Worm (Caenorhabditis elegans) whole organism, young adult: Measurements from ENCODE around the gene str-68.

Experiments used
- B0035.1 ChIP-seq: sonication (generic microtip); optimal IDR thresholded peaks from 2 replicates; lab custom pipeline; 2016; ENCODE audit warnings: missing genetic modification characterization, mild to moderate bottlenecking, missing compliant biosample characterization, missing genotype, missing genetic modification reagents
- ama-1 ChIP-seq, 3 experiments: fragments of 150-350 bp in 1 of 3; sonication (generic microtip) in 2 of 3; optimal IDR thresholded peaks; 2 replicates each; lab custom pipeline; 2014 to 2018; ENCODE audit warnings: missing biosample characterization in 2 of 3, missing genetic modification characterization in 2 of 3, missing genetic modification reagents in 2 of 3
- athp-1 ChIP-seq: sonication (generic microtip); optimal IDR thresholded peaks from 2 replicates; lab custom pipeline; 2017; ENCODE audit warnings: mild to moderate bottlenecking, missing genetic modification characterization, missing compliant biosample characterization
- dpl-1 ChIP-seq: fragments of 150-350 bp; optimal IDR thresholded peaks from 2 replicates; lab custom pipeline; 2014; ENCODE audit warnings: missing biosample characterization, missing genetic modification reagents, missing genetic modification characterization
- nfya-1 ChIP-seq: sonication (generic microtip); optimal IDR thresholded peaks from 2 replicates; lab custom pipeline; 2017; ENCODE audit warnings: antibody characterized with exemption, missing compliant biosample characterization, missing genetic modification characterization, borderline replicate concordance; ENCODE audit not compliant: insufficient read depth
- nhr-120 ChIP-seq: fragments of 200-800 bp; sonication (Bioruptor generic); IDR thresholded peaks from 2 replicates; pipeline ENCODE4 v1.3.6; 2022; ENCODE audit warnings: missing genetic modification characterization, missing compliant biosample characterization

- TF ChIP-seq ama-1 (optimal IDR thresholded peaks at IDR 0.05; lab: Kevin White, UChicago) (no peak), ama-1 (GFP tag; optimal IDR thresholded peaks at IDR 0.05; lab: Kevin White, UChicago) (no peak), B0035.1 (tag; lab: Kevin White, UChicago) (no peak), athp-1 (no peak), nhr-120 (no peak), dpl-1 (GFP tag; lab: Kevin White, UChicago) (no peak), nfya-1 (tag; lab: Kevin White, UChicago) (no peak)
Observed at ce11 chrV:3069101-3069500, 38.2 kb downstream of the str-68 start, which contains the start of gene str-40.
